Fruit fly (Drosophila melanogaster) whole organism, embryonic: ENCODE results near the gene CG9205.

Source experiments
- CG10431 ChIP-seq: fragments of 200-800 bp; sonication (Bioruptor generic); optimal IDR thresholded peaks from 3 replicates; lab custom pipeline; 2018; ENCODE audit warnings: missing biosample characterization, mild to moderate bottlenecking, missing genetic modification characterization
- CG11093 ChIP-seq: fragments of 200-800 bp; sonication (Bioruptor generic); IDR thresholded peaks from 3 replicates; pipeline ENCODE4 v1.3.6; 2022; ENCODE audit warnings: missing biosample characterization, missing genetic modification characterization
- CG11247 ChIP-seq: fragments of 200-800 bp; sonication (Bioruptor generic); IDR thresholded peaks from 2 replicates; pipeline ENCODE4 v1.3.6; 2022; ENCODE audit warnings: missing biosample characterization, missing genetic modification characterization
- CG11696 ChIP-seq: fragments of 200-800 bp; sonication (Bioruptor generic); IDR thresholded peaks from 2 replicates; pipeline ENCODE4 v1.3.6; 2022; ENCODE audit warnings: missing biosample characterization, missing genetic modification characterization
- CG12299 ChIP-seq: fragments of 200-800 bp; sonication (Bioruptor generic); optimal IDR thresholded peaks from 2 replicates; lab custom pipeline; 2018; ENCODE audit warnings: missing biosample characterization, mild to moderate bottlenecking, missing genetic modification characterization
- CG15514 ChIP-seq: fragments of 200-800 bp; sonication (Bioruptor generic); optimal IDR thresholded peaks from 3 replicates; lab custom pipeline; 2017; ENCODE audit warnings: missing biosample characterization, missing genetic modification characterization, mild to moderate bottlenecking, moderate library complexity, missing genetic modification reagents
- CG17328 ChIP-seq: fragments of 200-800 bp; sonication (Bioruptor generic); IDR thresholded peaks from 2 replicates; pipeline ENCODE4 v1.3.6; 2022; ENCODE audit warnings: missing biosample characterization, missing genetic modification characterization
- CG1792 ChIP-seq: fragments of 200-800 bp; sonication (Bioruptor generic); optimal IDR thresholded peaks from 2 replicates; lab custom pipeline; 2016; ENCODE audit warnings: missing biosample characterization, missing genetic modification characterization
- CG2712 ChIP-seq: fragments of 200-800 bp; optimal IDR thresholded peaks from 3 replicates; lab custom pipeline; 2019; ENCODE audit warnings: missing biosample characterization, mild to moderate bottlenecking, missing genetic modification characterization, moderate library complexity
- CG31388 ChIP-seq: fragments of 200-800 bp; sonication (Bioruptor generic); optimal IDR thresholded peaks from 2 replicates; lab custom pipeline; 2016; ENCODE audit warnings: missing biosample characterization, missing genetic modification characterization
- CG3163 ChIP-seq: fragments of 200-800 bp; sonication (Bioruptor generic); optimal IDR thresholded peaks from 3 replicates; lab custom pipeline; 2016; ENCODE audit warnings: missing biosample characterization, missing genetic modification characterization
- CG33213 ChIP-seq: fragments of 200-800 bp; sonication (Bioruptor generic); optimal IDR thresholded peaks from 3 replicates; lab custom pipeline; 2016; ENCODE audit warnings: missing biosample characterization, missing genetic modification characterization
- CG3407 ChIP-seq: fragments of 200-800 bp; sonication (Bioruptor generic); optimal IDR thresholded peaks from 2 replicates; lab custom pipeline; 2018; ENCODE audit warnings: missing biosample characterization, mild to moderate bottlenecking, missing genetic modification characterization
- CG6175 ChIP-seq: fragments of 200-800 bp; sonication (Bioruptor generic); IDR thresholded peaks from 3 replicates; pipeline ENCODE4 v1.3.6; 2022; ENCODE audit warnings: missing biosample characterization, missing genetic modification characterization
- CG8281 ChIP-seq: fragments of 200-800 bp; sonication (Bioruptor generic); optimal IDR thresholded peaks from 2 replicates; lab custom pipeline; 2018; ENCODE audit warnings: missing biosample characterization, mild to moderate bottlenecking, missing genetic modification characterization, moderate library complexity
- CG9215 ChIP-seq: fragments of 200-800 bp; sonication (Bioruptor generic); IDR thresholded peaks from 2 replicates; pipeline ENCODE4 v1.3.6; 2022; ENCODE audit warnings: missing biosample characterization, missing genetic modification characterization
- CG9609 ChIP-seq: fragments of 200-800 bp; sonication (Bioruptor generic); optimal IDR thresholded peaks from 3 replicates; lab custom pipeline; 2016; ENCODE audit warnings: missing biosample characterization, missing genetic modification characterization
- D ChIP-seq, 2 experiments: fragments of 200-800 bp in 1 of 2; fragments of >200 bp in 1 of 2; sonication (Bioruptor generic) in 1 of 2; optimal IDR thresholded peaks; 2 replicates in 1 of 2; 3 replicates in 1 of 2; lab custom pipeline; 2017; ENCODE audit warnings: mild to moderate bottlenecking in 1 of 2, missing biosample characterization in 1 of 2, missing genetic modification characterization in 1 of 2, missing genetic modification reagents in 1 of 2
- ERR ChIP-seq: fragments of 200-800 bp; sonication (Bioruptor generic); optimal IDR thresholded peaks from 2 replicates; lab custom pipeline; 2016; ENCODE audit warnings: missing biosample characterization, missing genetic modification characterization
- Gug ChIP-seq: fragments of 200-800 bp; sonication (Bioruptor generic); IDR thresholded peaks from 4 replicates; pipeline ENCODE4 v1.3.6; 2022; ENCODE audit warnings: missing biosample characterization, missing genetic modification characterization
- HmgZ ChIP-seq: fragments of 200-800 bp; sonication (Bioruptor generic); optimal IDR thresholded peaks from 2 replicates; lab custom pipeline; 2018; ENCODE audit warnings: missing biosample characterization, mild to moderate bottlenecking, missing genetic modification characterization
- Hsf ChIP-seq: fragments of 200-800 bp; sonication (Bioruptor generic); optimal IDR thresholded peaks from 3 replicates; lab custom pipeline; 2016; ENCODE audit warnings: missing biosample characterization, missing genetic modification characterization
- MTF-1 ChIP-seq: fragments of 200-800 bp; sonication (Bioruptor generic); optimal IDR thresholded peaks from 2 replicates; lab custom pipeline; 2018; ENCODE audit warnings: missing biosample characterization, mild to moderate bottlenecking, missing genetic modification characterization, borderline replicate concordance
- Pdp1 ChIP-seq, 2 experiments: fragments of 200-800 bp; sonication (Bioruptor generic); optimal IDR thresholded peaks; 3 replicates each; lab custom pipeline; 2016; ENCODE audit warnings: missing biosample characterization in 2 of 2, missing genetic modification characterization in 2 of 2, mild to moderate bottlenecking in 1 of 2, moderate library complexity in 1 of 2
- Sox102F ChIP-seq: fragments of 200-800 bp; sonication (Bioruptor generic); optimal IDR thresholded peaks from 2 replicates; lab custom pipeline; 2018; ENCODE audit warnings: missing biosample characterization, mild to moderate bottlenecking, missing genetic modification characterization, moderate library complexity
- Taf1 ChIP-seq: fragments of 200-800 bp; sonication (Bioruptor generic); IDR thresholded peaks from 2 replicates; pipeline ENCODE4 v1.3.6; 2022; ENCODE audit warnings: missing biosample characterization, missing genetic modification characterization
- Trl ChIP-seq, 3 experiments: fragments of >200 bp in 2 of 3; fragments of 200-800 bp in 1 of 3; sonication (Bioruptor generic) in 1 of 3; optimal IDR thresholded peaks; 2 replicates in 1 of 3; 3 replicates in 2 of 3; lab custom pipeline; 2016 to 2017; ENCODE audit warnings: missing biosample characterization in 1 of 3, missing genetic modification characterization in 1 of 3
- abd-A ChIP-seq: fragments of 200-800 bp; sonication (Bioruptor generic); optimal IDR thresholded peaks from 3 replicates; lab custom pipeline; 2019; ENCODE audit warnings: missing biosample characterization, mild to moderate bottlenecking, missing genetic modification characterization, moderate library complexity
- al ChIP-seq: fragments of 200-800 bp; sonication (Bioruptor generic); IDR thresholded peaks from 2 replicates; pipeline ENCODE4 v1.3.6; 2022; ENCODE audit warnings: missing biosample characterization, missing genetic modification characterization
- ara ChIP-seq: fragments of 200-800 bp; sonication (Bioruptor generic); IDR thresholded peaks from 2 replicates; pipeline ENCODE4 v1.3.6; 2022; ENCODE audit warnings: missing biosample characterization, missing genetic modification characterization
- br ChIP-seq: fragments of >200 bp; optimal IDR thresholded peaks from 2 replicates; lab custom pipeline; 2017
- bsh ChIP-seq, 2 experiments: fragments of 200-800 bp; sonication (Bioruptor generic); optimal IDR thresholded peaks; 2 replicates each; lab custom pipeline; 2017 to 2018; ENCODE audit warnings: mild to moderate bottlenecking in 2 of 2, missing biosample characterization in 2 of 2, missing genetic modification characterization in 2 of 2, moderate library complexity in 1 of 2
- cato ChIP-seq: fragments of 200-800 bp; sonication (Bioruptor generic); optimal IDR thresholded peaks from 2 replicates; lab custom pipeline; 2016; ENCODE audit warnings: missing biosample characterization, missing genetic modification characterization, borderline replicate concordance
- chm ChIP-seq: fragments of 200-800 bp; sonication (Bioruptor generic); IDR thresholded peaks from 2 replicates; pipeline ENCODE4 v1.3.6; 2022; ENCODE audit warnings: missing biosample characterization, missing genetic modification characterization
- da ChIP-seq: fragments of 200-800 bp; sonication (Bioruptor generic); optimal IDR thresholded peaks from 2 replicates; lab custom pipeline; 2016; ENCODE audit warnings: missing biosample characterization, missing genetic modification characterization
- dm ChIP-seq: fragments of 200-800 bp; sonication (Bioruptor generic); optimal IDR thresholded peaks from 3 replicates; lab custom pipeline; 2016; ENCODE audit warnings: missing biosample characterization, missing genetic modification characterization
- dmrt99B ChIP-seq: fragments of 200-800 bp; sonication (Bioruptor generic); optimal IDR thresholded peaks from 2 replicates; lab custom pipeline; 2018; ENCODE audit warnings: missing biosample characterization, mild to moderate bottlenecking, missing genetic modification characterization, moderate library complexity
- gcm ChIP-seq: fragments of 200-800 bp; sonication (Bioruptor generic); optimal IDR thresholded peaks from 2 replicates; lab custom pipeline; 2019; ENCODE audit warnings: missing biosample characterization, mild to moderate bottlenecking, missing genetic modification characterization, moderate library complexity
- her ChIP-seq: fragments of 200-800 bp; sonication (Bioruptor generic); optimal IDR thresholded peaks from 2 replicates; lab custom pipeline; 2016; ENCODE audit warnings: missing biosample characterization, missing genetic modification characterization
- kah ChIP-seq: fragments of 200-800 bp; sonication (Bioruptor generic); optimal IDR thresholded peaks from 2 replicates; lab custom pipeline; 2018; ENCODE audit warnings: missing biosample characterization, mild to moderate bottlenecking, missing genetic modification characterization
- lola ChIP-seq, 3 experiments: fragments of >200 bp in 2 of 3; fragments of 200-800 bp in 1 of 3; sonication (Bioruptor generic) in 1 of 3; optimal IDR thresholded peaks; 2 replicates each; lab custom pipeline; 2017 to 2019; ENCODE audit warnings: missing biosample characterization in 3 of 3, missing genetic modification characterization in 3 of 3, mild to moderate bottlenecking in 1 of 3, moderate library complexity in 1 of 3
- p53 ChIP-seq: fragments of 200-800 bp; sonication (Bioruptor generic); optimal IDR thresholded peaks from 2 replicates; lab custom pipeline; 2016; ENCODE audit warnings: missing biosample characterization, missing genetic modification characterization
- pan ChIP-seq, 4 experiments: fragments of >200 bp in 3 of 4; fragments of 200-800 bp in 1 of 4; sonication (Bioruptor generic) in 1 of 4; optimal IDR thresholded peaks in 3 of 4; IDR thresholded peaks in 1 of 4; 2 replicates each; pipeline versions ENCODE4 v1.3.6 to Lab custom; 2017 to 2022; ENCODE audit warnings: missing biosample characterization in 2 of 4, missing genetic modification characterization in 2 of 4, mixed read lengths in 1 of 4
- repo ChIP-seq: fragments of 200-800 bp; sonication (Bioruptor generic); optimal IDR thresholded peaks from 2 replicates; lab custom pipeline; 2016; ENCODE audit warnings: missing biosample characterization, missing genetic modification characterization
- sr ChIP-seq: fragments of 200-800 bp; sonication (Bioruptor generic); IDR thresholded peaks from 3 replicates; pipeline ENCODE4 v1.3.6; 2022; ENCODE audit warnings: missing biosample characterization, missing genetic modification characterization
- tna ChIP-seq: fragments of 200-800 bp; sonication (Bioruptor generic); IDR thresholded peaks from 2 replicates; pipeline ENCODE4 v1.3.6; 2022; ENCODE audit warnings: missing biosample characterization, missing genetic modification characterization; ENCODE audit not compliant: partially characterized antibody
- tx ChIP-seq: fragments of 200-800 bp; sonication (Bioruptor generic); optimal IDR thresholded peaks from 2 replicates; lab custom pipeline; 2016; ENCODE audit warnings: missing biosample characterization, missing genetic modification characterization
- vvl ChIP-seq: fragments of 200-800 bp; sonication (Bioruptor generic); IDR thresholded peaks from 2 replicates; pipeline ENCODE4 v1.3.6; 2022; ENCODE audit warnings: missing biosample characterization, missing genetic modification characterization

Gene CG9205

dm6 chr3L:1030908-1031545 lies 3.5 kb upstream of the CG9205 start (continued):
- TF ChIP-seq CG9215 (GFP tag; lab: Robert Waterston, UW) (peak; percentile 8; the same call in 1 of the 2 replicates), br (lab: Kevin White, UChicago) (no peak), CG3407 (GFP tag; lab: Kevin White, UChicago) (no peak), Sox102F (GFP tag; lab: Kevin White, UChicago) (peak; percentile 54), CG11696 (GFP tag; lab: Robert Waterston, UW) (no peak), Trl (optimal IDR thresholded peaks at IDR 0.05; lab: Kevin White, UChicago) (no peak), Trl (GFP tag; optimal IDR thresholded peaks at IDR 0.05; lab: Kevin White, UChicago) (no peak), MTF-1 (GFP tag; lab: Kevin White, UChicago) (no peak), pan (optimal IDR thresholded peaks at IDR 0.05; lab: Kevin White, UChicago) (no peak), pan (GFP tag; optimal IDR thresholded peaks at IDR 0.05 in 1 of 2, IDR thresholded peaks at IDR 0.05 in 1 of 2) (peak in 1 of 2 experiments; percentile 62), CG17328 (GFP tag; lab: Robert Waterston, UW) (peak; percentile 31; the same call in 1 of the 2 replicates), abd-A (tag; lab: Kevin White, UChicago) (no peak), dmrt99B (tag; lab: Kevin White, UChicago) (peak; percentile 49), ara (GFP tag; lab: Robert Waterston, UW) (peak; percentile 37; the same call in 1 of the 2 replicates), da (GFP tag; lab: Kevin White, UChicago) (no peak), D (optimal IDR thresholded peaks at IDR 0.05; lab: Kevin White, UChicago) (no peak), D (GFP tag; optimal IDR thresholded peaks at IDR 0.05; lab: Kevin White, UChicago) (no peak), Hsf (GFP tag; lab: Kevin White, UChicago) (peak; percentile 19), p53 (GFP tag; lab: Kevin White, UChicago) (no peak), cato (GFP tag; lab: Kevin White, UChicago) (no peak), tx (no peak), CG8281 (tag; lab: Kevin White, UChicago) (no peak), CG33213 (GFP tag; lab: Kevin White, UChicago) (no peak), lola (GFP tag; optimal IDR thresholded peaks at IDR 0.05; lab: Kevin White, UChicago) (no peak), CG31388 (GFP tag; lab: Kevin White, UChicago) (no peak), vvl (GFP tag; lab: Robert Waterston, UW) (peak; percentile 73), al (GFP tag; lab: Robert Waterston, UW) (peak; percentile 16; the same call in 1 of the 2 replicates), Gug (GFP tag; lab: Robert Waterston, UW) (peak; percentile 47; the same call in 2 of the 4 replicates), Taf1 (no peak), CG6175 (GFP tag; lab: Robert Waterston, UW) (no peak), CG15514 (GFP tag; lab: Kevin White, UChicago) (no peak), CG12299 (tag; lab: Kevin White, UChicago) (no peak), CG11093 (GFP tag; lab: Robert Waterston, UW) (0 out of 3 replicates have a peak, but pooled peaks have one; percentile 26), CG9609 (GFP tag; lab: Kevin White, UChicago) (no peak), ERR (GFP tag; lab: Kevin White, UChicago) (no peak), sr (GFP tag; lab: Robert Waterston, UW) (no peak), CG10431 (GFP tag; lab: Kevin White, UChicago) (no peak), chm (no peak), CG1792 (GFP tag; lab: Kevin White, UChicago) (no peak), CG11247 (GFP tag; lab: Robert Waterston, UW) (0 out of 2 replicates have a peak, but pooled peaks have one; percentile 34), dm (GFP tag; lab: Kevin White, UChicago) (no peak), CG2712 (tag; lab: Kevin White, UChicago) (peak; percentile 46), kah (GFP tag; lab: Kevin White, UChicago) (no peak), gcm (peak; percentile 7), tna (GFP tag; lab: Robert Waterston, UW) (no peak), bsh (GFP tag; optimal IDR thresholded peaks at IDR 0.05; lab: Kevin White, UChicago) (peak in 1 of 2 experiments; percentile 23), her (GFP tag; lab: Kevin White, UChicago) (peak; percentile 7), repo (peak; percentile 33), HmgZ (tag; lab: Kevin White, UChicago) (no peak), CG3163 (GFP tag; lab: Kevin White, UChicago) (no peak), Pdp1 (GFP tag; optimal IDR thresholded peaks at IDR 0.05; lab: Kevin White, UChicago) (peak in 1 of 2 experiments; percentile 45)
